Fruit fly (Drosophila melanogaster) whole organism, embryonic: ENCODE measurements around the gene CG17777.

Source experiments
- CG10267 ChIP-seq: fragments of 200-800 bp; sonication (Bioruptor generic); optimal IDR thresholded peaks from 2 replicates; lab custom pipeline; 2018; ENCODE audit warnings: missing biosample characterization, mild to moderate bottlenecking, missing genetic modification characterization, moderate library complexity
- CG11504 ChIP-seq: fragments of 200-800 bp; sonication (Bioruptor generic); optimal IDR thresholded peaks from 3 replicates; lab custom pipeline; 2019; ENCODE audit warnings: missing biosample characterization, mild to moderate bottlenecking, missing genetic modification characterization, moderate library complexity
- CG12155 ChIP-seq: fragments of 200-800 bp; sonication (Bioruptor generic); optimal IDR thresholded peaks from 3 replicates; lab custom pipeline; 2016; ENCODE audit warnings: missing biosample characterization, missing genetic modification characterization
- CG15479 ChIP-seq: fragments of 200-800 bp; sonication (Bioruptor generic); optimal IDR thresholded peaks from 3 replicates; lab custom pipeline; 2019; ENCODE audit warnings: missing biosample characterization, mild to moderate bottlenecking, missing genetic modification characterization, moderate library complexity
- CG17328 ChIP-seq: fragments of 200-800 bp; sonication (Bioruptor generic); IDR thresholded peaks from 2 replicates; pipeline ENCODE4 v1.3.6; 2022; ENCODE audit warnings: missing biosample characterization, missing genetic modification characterization
- CG17361 ChIP-seq: fragments of 200-800 bp; sonication (Bioruptor generic); IDR thresholded peaks from 3 replicates; pipeline ENCODE4 v1.3.6; 2022; ENCODE audit warnings: missing biosample characterization, missing genetic modification characterization
- CG18599 ChIP-seq: fragments of 200-800 bp; sonication (Bioruptor generic); optimal IDR thresholded peaks from 3 replicates; lab custom pipeline; 2017; ENCODE audit warnings: missing biosample characterization, missing genetic modification characterization, mild to moderate bottlenecking, moderate library complexity, missing genetic modification reagents
- CG31365 ChIP-seq: fragments of 200-800 bp; sonication (Bioruptor generic); optimal IDR thresholded peaks from 2 replicates; lab custom pipeline; 2018; ENCODE audit warnings: missing biosample characterization, mild to moderate bottlenecking, missing genetic modification characterization
- CG32532 ChIP-seq: fragments of 200-800 bp; sonication (Bioruptor generic); IDR thresholded peaks from 2 replicates; pipeline ENCODE4 v1.3.6; 2022; ENCODE audit warnings: missing biosample characterization, missing genetic modification characterization
- CG3726 ChIP-seq: fragments of 200-800 bp; sonication (Bioruptor generic); IDR thresholded peaks from 3 replicates; pipeline ENCODE4, ENCODE4 v1.3.6; 2022; ENCODE audit warnings: missing biosample characterization, missing genetic modification characterization
- CG3838 ChIP-seq: fragments of 200-800 bp; sonication (Bioruptor generic); optimal IDR thresholded peaks from 3 replicates; lab custom pipeline; 2016; ENCODE audit warnings: missing biosample characterization, missing genetic modification characterization
- CG4282 ChIP-seq: fragments of 200-800 bp; sonication (Bioruptor generic); optimal IDR thresholded peaks from 2 replicates; lab custom pipeline; 2016; ENCODE audit warnings: missing biosample characterization, missing genetic modification characterization
- CG5180 ChIP-seq: fragments of 200-800 bp; sonication (Bioruptor generic); optimal IDR thresholded peaks from 3 replicates; lab custom pipeline; 2017; ENCODE audit warnings: missing biosample characterization, missing genetic modification characterization, mild to moderate bottlenecking, moderate library complexity, missing genetic modification reagents
- CG7963 ChIP-seq: fragments of 200-800 bp; sonication (Bioruptor generic); IDR thresholded peaks from 3 replicates; pipeline ENCODE4 v1.3.6; 2022; ENCODE audit warnings: missing biosample characterization, missing genetic modification characterization; ENCODE audit not compliant: partially characterized antibody
- CG8478 ChIP-seq: fragments of >200 bp; optimal IDR thresholded peaks from 2 replicates; lab custom pipeline; 2018
- CkIIα-i1 ChIP-seq: fragments of 200-800 bp; sonication (Bioruptor generic); IDR thresholded peaks from 2 replicates; pipeline ENCODE4 v1.3.6; 2022; ENCODE audit warnings: missing biosample characterization, missing genetic modification characterization
- Dp ChIP-seq: fragments of 200-800 bp; sonication (Bioruptor generic); optimal IDR thresholded peaks from 2 replicates; lab custom pipeline; 2018; ENCODE audit warnings: missing biosample characterization, mild to moderate bottlenecking, missing genetic modification characterization, moderate library complexity
- HLHmδ ChIP-seq: fragments of 200-800 bp; sonication (Bioruptor generic); optimal IDR thresholded peaks from 2 replicates; lab custom pipeline; 2018; ENCODE audit warnings: missing biosample characterization, mild to moderate bottlenecking, missing genetic modification characterization, moderate library complexity
- Hey ChIP-seq: fragments of 200-800 bp; sonication (Bioruptor generic); optimal IDR thresholded peaks from 3 replicates; lab custom pipeline; 2018; ENCODE audit warnings: missing biosample characterization, mild to moderate bottlenecking, missing genetic modification characterization
- Mad ChIP-seq: fragments of 200-800 bp; sonication (Bioruptor generic); optimal IDR thresholded peaks from 2 replicates; lab custom pipeline; 2016; ENCODE audit warnings: missing biosample characterization, missing genetic modification characterization
- Med ChIP-seq: fragments of 200-800 bp; sonication (Bioruptor generic); peaks from one replicate; lab custom pipeline; 2016; ENCODE audit warnings: missing biosample characterization, missing genetic modification characterization, mild to moderate bottlenecking, inconsistent platforms, moderate library complexity
- Sox102F ChIP-seq: fragments of 200-800 bp; sonication (Bioruptor generic); optimal IDR thresholded peaks from 2 replicates; lab custom pipeline; 2018; ENCODE audit warnings: missing biosample characterization, mild to moderate bottlenecking, missing genetic modification characterization, moderate library complexity
- Stat92E ChIP-seq, 3 experiments: fragments of >200 bp in 2 of 3; fragments of 200-800 bp in 1 of 3; sonication (Bioruptor generic) in 1 of 3; optimal IDR thresholded peaks; 2 replicates each; lab custom pipeline; 2017 to 2019; ENCODE audit warnings: missing biosample characterization in 3 of 3, missing genetic modification characterization in 3 of 3, mild to moderate bottlenecking in 1 of 3, moderate library complexity in 1 of 3
- Vsx1 ChIP-seq: fragments of 200-800 bp; sonication (Bioruptor generic); optimal IDR thresholded peaks from 2 replicates; lab custom pipeline; 2017; ENCODE audit warnings: missing biosample characterization, mild to moderate bottlenecking, missing genetic modification characterization, missing genetic modification reagents
- amos ChIP-seq: fragments of 200-800 bp; sonication (Bioruptor generic); IDR thresholded peaks from 2 replicates; pipeline ENCODE4 v1.3.6; 2022; ENCODE audit warnings: missing biosample characterization, missing genetic modification characterization; ENCODE audit not compliant: partially characterized antibody
- ase ChIP-seq: fragments of 200-800 bp; sonication (Bioruptor generic); IDR thresholded peaks from 3 replicates; pipeline ENCODE4 v1.3.6; 2022; ENCODE audit warnings: missing biosample characterization, missing genetic modification characterization
- bsh ChIP-seq, 2 experiments: fragments of 200-800 bp; sonication (Bioruptor generic); optimal IDR thresholded peaks; 2 replicates each; lab custom pipeline; 2017 to 2018; ENCODE audit warnings: mild to moderate bottlenecking in 2 of 2, missing biosample characterization in 2 of 2, missing genetic modification characterization in 2 of 2, moderate library complexity in 1 of 2
- chm ChIP-seq: fragments of 200-800 bp; sonication (Bioruptor generic); IDR thresholded peaks from 2 replicates; pipeline ENCODE4 v1.3.6; 2022; ENCODE audit warnings: missing biosample characterization, missing genetic modification characterization
- crp ChIP-seq, 2 experiments: fragments of 200-800 bp; sonication (Bioruptor generic); optimal IDR thresholded peaks; 2 replicates in 1 of 2; 3 replicates in 1 of 2; lab custom pipeline; 2017; ENCODE audit warnings: missing biosample characterization in 2 of 2, missing genetic modification characterization in 2 of 2, mild to moderate bottlenecking in 1 of 2, moderate library complexity in 1 of 2
- dpn ChIP-seq, 2 experiments: fragments of 200-800 bp; sonication (Bioruptor generic); optimal IDR thresholded peaks; 3 replicates each; lab custom pipeline; 2016; ENCODE audit warnings: missing biosample characterization in 2 of 2, missing genetic modification characterization in 2 of 2
- fd64A ChIP-seq: fragments of 200-800 bp; sonication (Bioruptor generic); optimal IDR thresholded peaks from 3 replicates; lab custom pipeline; 2018; ENCODE audit warnings: missing biosample characterization, mild to moderate bottlenecking, missing genetic modification characterization
- gce ChIP-seq: fragments of 200-800 bp; sonication (Bioruptor generic); IDR thresholded peaks from 3 replicates; pipeline ENCODE4 v1.3.6; 2022; ENCODE audit warnings: missing biosample characterization, missing genetic modification characterization
- grn ChIP-seq: fragments of 200-800 bp; sonication (Bioruptor generic); optimal IDR thresholded peaks from 3 replicates; lab custom pipeline; 2017; ENCODE audit warnings: missing biosample characterization, missing genetic modification characterization
- gro ChIP-seq: fragments of 200-800 bp; sonication (Bioruptor generic); optimal IDR thresholded peaks from 2 replicates; lab custom pipeline; 2016; ENCODE audit warnings: missing biosample characterization, missing genetic modification characterization
- ham ChIP-seq: fragments of 200-800 bp; sonication (Bioruptor generic); IDR thresholded peaks from 2 replicates; pipeline ENCODE4 v1.3.6; 2022; ENCODE audit warnings: missing biosample characterization, missing genetic modification characterization
- jigr1 ChIP-seq: fragments of 200-800 bp; sonication (Bioruptor generic); IDR thresholded peaks from 3 replicates; pipeline ENCODE4 v1.3.6; 2022; ENCODE audit warnings: missing biosample characterization, missing genetic modification characterization
- mirr ChIP-seq: fragments of 200-800 bp; sonication (Bioruptor generic); optimal IDR thresholded peaks from 3 replicates; lab custom pipeline; 2018; ENCODE audit warnings: missing biosample characterization, mild to moderate bottlenecking, missing genetic modification characterization
- mld ChIP-seq: fragments of 200-800 bp; sonication (Bioruptor generic); IDR thresholded peaks from 3 replicates; pipeline ENCODE4 v1.3.6; 2022; ENCODE audit warnings: missing biosample characterization, missing genetic modification characterization; ENCODE audit not compliant: partially characterized antibody
- onecut ChIP-seq: fragments of 200-800 bp; sonication (Bioruptor generic); IDR thresholded peaks from 2 replicates; pipeline ENCODE4 v1.3.6; 2022; ENCODE audit warnings: missing biosample characterization, missing genetic modification characterization
- otp ChIP-seq: fragments of 200-800 bp; sonication (Bioruptor generic); IDR thresholded peaks from 3 replicates; pipeline ENCODE4, ENCODE4 v1.3.6; 2022; ENCODE audit warnings: missing biosample characterization, missing genetic modification characterization
- p53 ChIP-seq: fragments of 200-800 bp; sonication (Bioruptor generic); optimal IDR thresholded peaks from 2 replicates; lab custom pipeline; 2016; ENCODE audit warnings: missing biosample characterization, missing genetic modification characterization
- pb ChIP-seq: fragments of 200-800 bp; sonication (Bioruptor generic); optimal IDR thresholded peaks from 3 replicates; lab custom pipeline; 2016; ENCODE audit warnings: missing biosample characterization, missing genetic modification characterization
- psq ChIP-seq: fragments of 200-800 bp; sonication (Bioruptor generic); optimal IDR thresholded peaks from 2 replicates; lab custom pipeline; 2017; ENCODE audit warnings: missing biosample characterization, missing genetic modification characterization
- salm ChIP-seq: fragments of 200-800 bp; sonication (Bioruptor generic); optimal IDR thresholded peaks from 2 replicates; lab custom pipeline; 2018; ENCODE audit warnings: missing biosample characterization, mild to moderate bottlenecking, missing genetic modification characterization
- slbo ChIP-seq: fragments of 200-800 bp; sonication (Bioruptor generic); IDR thresholded peaks from 2 replicates; pipeline ENCODE4 v1.3.6; 2022; ENCODE audit warnings: missing biosample characterization, missing genetic modification characterization
- ssp ChIP-seq: fragments of 200-800 bp; sonication (Bioruptor generic); IDR thresholded peaks from 2 replicates; pipeline ENCODE4 v1.3.6; 2022; ENCODE audit warnings: missing biosample characterization, missing genetic modification characterization
- tup ChIP-seq: fragments of 200-800 bp; sonication (Bioruptor generic); optimal IDR thresholded peaks from 2 replicates; lab custom pipeline; 2016; ENCODE audit warnings: missing biosample characterization, mild to moderate bottlenecking, missing genetic modification characterization, moderate library complexity
- zen ChIP-seq: fragments of 200-800 bp; sonication (Bioruptor generic); optimal IDR thresholded peaks from 3 replicates; lab custom pipeline; 2018; ENCODE audit warnings: missing biosample characterization, mild to moderate bottlenecking, missing genetic modification characterization, moderate library complexity

CG17777 gene

DNA sequence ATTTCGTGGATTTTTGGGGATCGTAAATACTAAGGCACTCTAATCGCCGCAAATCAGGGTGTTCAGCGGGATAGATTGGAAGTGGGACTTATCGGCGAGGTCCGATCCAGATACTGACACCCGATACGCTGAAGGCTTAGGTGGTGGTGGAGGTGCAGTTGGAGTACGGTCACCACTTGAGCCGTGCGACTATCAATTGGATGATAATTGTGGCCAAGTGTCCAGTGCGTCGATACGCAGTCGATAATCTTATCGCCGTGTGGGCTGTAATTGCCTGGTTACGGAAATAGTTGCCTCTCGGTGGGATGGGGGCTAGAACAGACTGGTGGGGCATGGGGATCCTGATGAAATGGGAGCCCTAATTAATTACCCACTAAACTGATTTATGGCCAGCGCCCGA is 12.6 kb downstream of the CG17777 start (continued):
- TF ChIP-seq Vsx1 (GFP tag; lab: Kevin White, UChicago) (peak; percentile 93), Hey (tag; lab: Kevin White, UChicago) (peak; percentile 62), CG10267 (tag; lab: Kevin White, UChicago) (no peak), CG4282 (GFP tag; lab: Kevin White, UChicago) (no peak), chm (no peak), Dp (GFP tag; lab: Kevin White, UChicago) (no peak), CG17361 (GFP tag; lab: Robert Waterston, UW) (no peak), mirr (GFP tag; lab: Kevin White, UChicago) (peak; percentile 16), bsh (GFP tag; optimal IDR thresholded peaks at IDR 0.05; lab: Kevin White, UChicago) (no peak), ham (GFP tag; lab: Robert Waterston, UW) (no peak), Med (GFP tag; lab: Kevin White, UChicago) (peak; percentile 12), zen (tag; lab: Kevin White, UChicago) (no peak), tup (no peak), crp (GFP tag; optimal IDR thresholded peaks at IDR 0.05; lab: Kevin White, UChicago) (no peak), jigr1 (GFP tag; lab: Robert Waterston, UW) (no peak), CG18599 (peak; percentile 67), HLHmδ (GFP tag; lab: Kevin White, UChicago) (no peak), salm (tag; lab: Kevin White, UChicago) (no peak), p53 (GFP tag; lab: Kevin White, UChicago) (no peak), CG5180 (GFP tag; lab: Kevin White, UChicago) (no peak), CG3726 (GFP tag; lab: Robert Waterston, UW) (no peak), CG32532 (no peak), CG15479 (no peak), fd64A (GFP tag; lab: Kevin White, UChicago) (no peak), CG7963 (GFP tag; lab: Robert Waterston, UW) (no peak), CG17328 (GFP tag; lab: Robert Waterston, UW) (no peak), otp (GFP tag; lab: Robert Waterston, UW) (0 out of 3 replicates have a peak, but pooled peaks have one; percentile 42), grn (peak; percentile 98), CG31365 (tag; lab: Kevin White, UChicago) (no peak), pb (no peak), CG12155 (GFP tag; lab: Kevin White, UChicago) (no peak)

DNA sequence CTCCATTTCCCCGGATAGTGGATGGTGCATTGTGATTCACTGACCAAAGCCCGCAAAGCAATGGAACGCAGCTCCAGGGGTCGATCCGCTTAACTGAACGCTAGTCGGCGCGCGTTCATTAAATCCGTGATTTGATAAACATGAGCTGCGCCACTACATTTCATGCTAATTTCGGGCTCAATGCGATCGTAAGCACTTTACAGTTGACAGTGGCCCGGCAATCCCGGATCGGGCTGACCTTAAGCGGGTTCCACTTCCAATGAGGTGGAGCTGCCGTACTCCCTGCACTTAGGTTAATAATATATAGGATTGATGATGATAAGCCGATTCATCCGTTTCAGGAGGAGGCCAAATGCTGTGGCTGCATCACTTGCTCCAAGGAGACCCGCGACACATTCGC is 17.1 kb downstream of the CG17777 start, which contains the start of gene FarO:
FarO (minus strand) TSS at position 101 of the 400 bp plus-strand sequence.
- TF ChIP-seq onecut (GFP tag; lab: Robert Waterston, UW), result no peak
- no peak for TF ChIP-seq CG7963 (GFP tag; lab: Robert Waterston, UW)
- no peak for TF ChIP-seq CkIIα-i1 (GFP tag; lab: Robert Waterston, UW)
- TF ChIP-seq CG8478 (lab: Kevin White, UChicago), result no peak
- no peak for TF ChIP-seq dpn (GFP tag; optimal IDR thresholded peaks at IDR 0.05; lab: Kevin White, UChicago)
- no peak for TF ChIP-seq CG11504 (tag; lab: Kevin White, UChicago)

DNA sequence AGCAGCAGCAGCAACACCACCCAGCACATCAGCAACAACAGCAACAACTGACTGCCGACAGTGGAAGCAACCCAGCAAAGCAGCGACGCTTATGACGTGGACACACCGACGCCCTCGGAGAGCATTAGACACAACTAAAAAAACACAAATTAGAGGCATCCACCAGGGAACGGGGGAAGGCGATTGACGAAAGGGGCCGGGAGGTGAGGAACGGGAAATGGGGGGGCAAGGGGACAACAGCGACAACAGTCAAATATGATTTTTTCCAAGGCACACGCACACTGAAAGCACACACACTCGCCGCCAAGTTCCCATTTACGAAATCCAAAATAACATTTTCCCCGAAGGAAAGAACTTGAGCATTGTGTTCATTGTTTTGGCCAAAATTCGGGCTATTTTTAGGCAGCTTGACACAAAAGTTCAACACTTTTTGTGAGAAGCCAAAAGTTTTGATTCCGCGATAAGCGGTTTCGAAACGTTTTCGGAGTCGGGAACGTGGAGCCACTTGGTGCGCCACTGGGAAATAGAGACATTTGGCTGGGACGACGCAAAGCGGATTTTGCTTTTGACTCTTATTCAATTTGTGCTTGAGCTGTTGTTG is 22.1 kb downstream of the CG17777 start:
- TF ChIP-seq CG3838 (no peak), Med (GFP tag; lab: Kevin White, UChicago) (peak; percentile 74), amos (GFP tag; lab: Robert Waterston, UW) (no peak), ssp (GFP tag; lab: Robert Waterston, UW) (peak; percentile 35; the same call in 1 of the 2 replicates), Mad (no peak), gro (GFP tag; lab: Kevin White, UChicago) (no peak), gce (GFP tag; lab: Robert Waterston, UW) (no peak), Sox102F (peak; percentile 35), psq (no peak), mld (no peak), slbo (GFP tag; lab: Robert Waterston, UW) (peak; percentile 42), Stat92E (GFP tag; optimal IDR thresholded peaks at IDR 0.05; lab: Kevin White, UChicago) (no peak), bsh (GFP tag; optimal IDR thresholded peaks at IDR 0.05; lab: Kevin White, UChicago) (peak in 1 of 2 experiments; percentile 2), ase (GFP tag; lab: Robert Waterston, UW) (no peak)
